Worm (Caenorhabditis elegans): Measurements from ENCODE around the gene fcho-1.

DNA sequence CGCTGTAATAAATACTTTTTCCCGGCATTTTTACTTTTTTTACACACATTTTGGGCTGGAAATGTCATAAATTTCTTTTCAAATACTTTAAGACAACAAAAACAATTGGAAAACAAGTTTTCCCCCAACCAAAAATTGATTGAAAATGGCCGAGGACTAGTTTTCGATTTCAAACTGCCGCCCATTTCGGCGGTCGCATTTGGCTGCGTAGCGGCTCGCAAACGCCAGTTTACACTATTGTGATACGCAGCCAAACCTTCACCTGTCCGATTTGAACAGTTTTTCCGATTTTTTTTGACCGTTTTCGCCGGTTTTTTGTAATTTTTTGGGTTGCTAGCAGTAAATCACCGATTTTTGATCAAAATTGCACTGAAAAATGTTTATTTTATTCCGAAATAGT is 10.1 kb downstream of the fcho-1 start:
- TF ChIP-seq pha-4 (tag; optimal IDR thresholded peaks at IDR 0.05) (peak; percentile 87), ztf-11 (tag; optimal IDR thresholded peaks at IDR 0.05) (peak; percentile 48), unc-39 (tag; optimal IDR thresholded peaks at IDR 0.05) (no peak), ceh-43 (GFP tag; optimal IDR thresholded peaks at IDR 0.05) (peak; percentile 81), bed-3 (GFP tag; optimal IDR thresholded peaks at IDR 0.05) (peak; percentile 22), unc-120 (tag; optimal IDR thresholded peaks at IDR 0.05; ENCODE audit: poor library complexity, severe bottlenecking) (peak; percentile 74), mab-5 (tag; optimal IDR thresholded peaks at IDR 0.05) (no peak), mep-1 (tag; optimal IDR thresholded peaks at IDR 0.05) (peak; percentile 96), elt-1 (tag; optimal IDR thresholded peaks at IDR 0.05; ENCODE audit: borderline replicate concordance, insufficient read depth) (peak; percentile 7), unc-62 (GFP tag; optimal IDR thresholded peaks at IDR 0.05) (peak; percentile 54), elt-3 (tag; optimal IDR thresholded peaks at IDR 0.05) (no peak), nhr-76 (tag; optimal IDR thresholded peaks at IDR 0.05) (no peak), nhr-12 (tag; optimal IDR thresholded peaks at IDR 0.05) (peak; percentile 16)
